Fruit fly (Drosophila melanogaster) whole organism: ENCODE data around the gene CG17746.

ENCODE experiments used
- EcR ChIP-seq, 2 experiments: fragments of >200 bp; optimal IDR thresholded peaks; 2 replicates each; lab custom pipeline; 2017; ENCODE audit warnings: missing biosample characterization in 2 of 2, missing genetic modification characterization in 2 of 2, missing genetic modification reagents in 2 of 2
- pan ChIP-seq: fragments of >200 bp; optimal IDR thresholded peaks from 2 replicates; lab custom pipeline; 2017
- psq ChIP-seq: fragments of >200 bp; optimal IDR thresholded peaks from 2 replicates; lab custom pipeline; 2017
- usp ChIP-seq: fragments of >200 bp; optimal IDR thresholded peaks from 2 replicates; lab custom pipeline; 2017; ENCODE audit warnings: missing biosample characterization, missing genetic modification characterization, mixed read lengths

DNA sequence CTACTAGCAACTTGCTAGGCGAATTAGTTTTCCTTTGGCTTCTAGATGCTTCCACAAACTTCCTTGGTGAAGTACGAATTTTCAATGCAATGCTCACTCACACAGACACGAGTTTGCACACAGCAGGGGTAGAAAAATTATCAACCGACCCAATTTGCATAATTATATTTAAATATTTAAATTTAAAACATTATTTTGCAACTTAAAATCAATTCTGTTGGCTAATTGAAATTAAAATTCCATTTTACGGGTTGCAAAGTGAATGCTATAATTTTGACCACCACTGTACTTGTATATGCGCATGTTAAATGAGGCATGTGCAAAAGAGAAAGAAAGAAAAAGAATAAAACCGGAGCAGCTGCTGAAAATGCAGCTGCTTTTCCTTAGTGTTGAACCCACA, 45.3 kb downstream of the CG17746 start:
- TF ChIP-seq psq (lab: Kevin White, UChicago) (no peak), pan (lab: Kevin White, UChicago) (no peak), usp (GFP tag; lab: Kevin White, UChicago) (no peak), EcR (GFP tag; optimal IDR thresholded peaks at IDR 0.05; lab: Kevin White, UChicago) (no peak)
